Fruit fly (Drosophila melanogaster): ENCODE data around the gene CG10185.

DNA sequence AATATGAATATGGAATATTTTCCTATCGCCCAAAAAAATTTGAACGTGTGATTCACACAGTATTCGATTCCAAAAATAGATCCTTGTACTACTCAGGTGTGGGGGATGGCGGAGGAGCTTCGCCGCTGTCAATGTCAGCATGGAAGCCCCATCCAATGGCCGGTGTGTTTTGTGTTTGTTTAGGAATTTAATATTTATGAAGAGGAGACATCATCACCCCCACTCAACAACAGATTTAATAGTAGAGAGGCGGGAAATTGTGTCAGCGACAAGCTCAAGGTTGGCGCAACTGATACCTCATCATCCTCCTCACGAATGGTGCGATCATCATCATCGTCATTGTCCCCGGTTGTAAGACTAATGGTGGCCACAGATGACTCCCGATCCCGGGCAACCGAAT, 6.7 kb upstream of the CG10185 start:
- TF ChIP-seq fkh (GFP tag; optimal IDR thresholded peaks at IDR 0.05): no peak
- TF ChIP-seq CG34406 (GFP tag; optimal IDR thresholded peaks at IDR 0.05): no peak
- no peak for TF ChIP-seq CG16779 (tag; optimal IDR thresholded peaks at IDR 0.05)
- no peak for TF ChIP-seq net (GFP tag; optimal IDR thresholded peaks at IDR 0.05)
- TF ChIP-seq CG15336 (GFP tag; IDR thresholded peaks at IDR 0.05): no peak
- no peak for TF ChIP-seq CG32006 (GFP tag; optimal IDR thresholded peaks at IDR 0.05)
- no peak for TF ChIP-seq cyc (GFP tag; optimal IDR thresholded peaks at IDR 0.05)
- TF ChIP-seq CG11294 (GFP tag; IDR thresholded peaks at IDR 0.05): no peak
- TF ChIP-seq CG11902 (GFP tag; optimal IDR thresholded peaks at IDR 0.05): no peak
- no peak for TF ChIP-seq Sox15 (GFP tag; optimal IDR thresholded peaks at IDR 0.05)
- TF ChIP-seq CG10669 (GFP tag; optimal IDR thresholded peaks at IDR 0.05): no peak
- no peak for TF ChIP-seq OdsH (GFP tag; optimal IDR thresholded peaks at IDR 0.05)
- no peak for TF ChIP-seq CG3032 (tag; optimal IDR thresholded peaks at IDR 0.05)
- TF ChIP-seq salr (GFP tag; optimal IDR thresholded peaks at IDR 0.05): no peak

Measured in whole organism, prepupa.